Fruit fly (Drosophila melanogaster): ENCODE measurements around the gene Meics.

The Meics gene

DNA sequence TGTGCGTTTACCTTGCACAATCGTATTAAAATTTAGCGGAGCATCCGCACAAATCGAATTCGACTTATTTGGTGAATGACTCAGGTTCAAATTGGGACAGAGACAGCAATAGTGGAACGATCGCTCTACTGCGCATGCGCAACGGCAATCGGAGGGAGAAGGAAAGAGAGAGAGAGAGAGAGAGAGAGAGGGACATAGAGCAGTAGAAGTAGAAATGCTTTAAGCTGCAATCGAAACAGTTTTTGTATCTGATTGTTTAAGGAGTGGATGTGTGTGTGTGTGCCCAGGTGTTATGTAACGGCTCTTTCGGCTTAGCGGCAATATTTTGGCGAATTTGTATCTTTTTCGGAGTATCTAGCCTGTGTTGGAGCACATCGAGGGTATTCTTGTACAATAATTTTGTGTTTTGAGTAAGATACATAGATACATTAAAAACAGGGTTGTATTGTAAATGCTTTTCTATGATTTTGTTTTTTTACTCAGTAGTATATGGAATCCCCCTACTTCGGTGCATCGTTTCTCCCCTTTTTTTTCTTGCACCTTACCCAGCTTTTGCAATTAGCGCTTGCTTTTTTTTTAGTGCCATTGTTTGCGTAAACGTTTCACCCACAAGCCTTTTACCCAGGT, 14.9 kb downstream of the Meics start:
- peak; percentile 10 for TF ChIP-seq Camta (GFP tag; optimal IDR thresholded peaks at IDR 0.05)
- TF ChIP-seq CG5180 (GFP tag; optimal IDR thresholded peaks at IDR 0.05) = no peak
- peak; percentile 72 for TF ChIP-seq CG2116 (GFP tag; optimal IDR thresholded peaks at IDR 0.05)
- no peak for TF ChIP-seq CG31365 (tag; optimal IDR thresholded peaks at IDR 0.05)
- peak; percentile 22 for TF ChIP-seq Xbp1 (GFP tag; optimal IDR thresholded peaks at IDR 0.05)
- peak in 1 of 2 experiments; percentile 90 for TF ChIP-seq Pdp1 (GFP tag; optimal IDR thresholded peaks at IDR 0.05)
- no peak for TF ChIP-seq Rx (GFP tag; IDR thresholded peaks at IDR 0.05)
- no peak for TF ChIP-seq CG18764 (GFP tag; optimal IDR thresholded peaks at IDR 0.05)
- no peak for TF ChIP-seq caup (GFP tag; optimal IDR thresholded peaks at IDR 0.05; ENCODE audit: severe bottlenecking)
- TF ChIP-seq CG17385 (GFP tag; optimal IDR thresholded peaks at IDR 0.05) = no peak
- TF ChIP-seq tio (GFP tag; optimal IDR thresholded peaks at IDR 0.05) = peak; percentile 23
- TF ChIP-seq tll (GFP tag; optimal IDR thresholded peaks at IDR 0.05) = peak in 1 of 2 experiments; percentile 73
- TF ChIP-seq Scr (GFP tag; IDR thresholded peaks at IDR 0.05; ENCODE audit: partially characterized antibody) = no peak
- TF ChIP-seq CG4707 (GFP tag; optimal IDR thresholded peaks at IDR 0.05) = no peak
- no peak for TF ChIP-seq toy (GFP tag; IDR thresholded peaks at IDR 0.05)
- peak; percentile 11 for TF ChIP-seq gem (tag; optimal IDR thresholded peaks at IDR 0.05)
- TF ChIP-seq stc (GFP tag; IDR thresholded peaks at IDR 0.05) = peak; percentile 56; the same call in 1 of the 2 replicates
- TF ChIP-seq odd (GFP tag; optimal IDR thresholded peaks at IDR 0.05) = no peak
- no peak for TF ChIP-seq psq (GFP tag; optimal IDR thresholded peaks at IDR 0.05)
- TF ChIP-seq CG5953 (GFP tag; IDR thresholded peaks at IDR 0.05) = 0 out of 2 replicates have a peak, but pooled peaks have one; percentile 24
- peak; percentile 44; the same call in 1 of the 2 replicates for TF ChIP-seq CG17328 (GFP tag; IDR thresholded peaks at IDR 0.05)
- peak; percentile 60 for TF ChIP-seq Med (GFP tag)
- 0 out of 3 replicates have a peak, but pooled peaks have one; percentile 33 for TF ChIP-seq CG34422 (GFP tag; IDR thresholded peaks at IDR 0.05)
- peak; percentile 0 for TF ChIP-seq Jarid2 (GFP tag; optimal IDR thresholded peaks at IDR 0.05)
- TF ChIP-seq CG17829 (tag; optimal IDR thresholded peaks at IDR 0.05) = no peak
- no peak for TF ChIP-seq CG31441 (GFP tag; IDR thresholded peaks at IDR 0.05)
- TF ChIP-seq chif (GFP tag; optimal IDR thresholded peaks at IDR 0.05) = no peak
- TF ChIP-seq CG3726 (GFP tag; IDR thresholded peaks at IDR 0.05) = no peak
- TF ChIP-seq gfzf (GFP tag; optimal IDR thresholded peaks at IDR 0.05) = no peak
- TF ChIP-seq chinmo (GFP tag; IDR thresholded peaks at IDR 0.05; ENCODE audit: partially characterized antibody) = peak; percentile 89; the same call in 3 of the 4 replicates
- TF ChIP-seq CG4730 (GFP tag; IDR thresholded peaks at IDR 0.05) = 0 out of 2 replicates have a peak, but pooled peaks have one; percentile 26
- peak; percentile 79 for TF ChIP-seq Ets65A (GFP tag)
- no peak for TF ChIP-seq Atf3 (GFP tag; optimal IDR thresholded peaks at IDR 0.05)
- no peak for TF ChIP-seq prd (optimal IDR thresholded peaks at IDR 0.05)
- TF ChIP-seq prd (GFP tag; IDR thresholded peaks at IDR 0.05) = 0 out of 3 replicates have a peak, but pooled peaks have one; percentile 50
- no peak for TF ChIP-seq CG9437 (GFP tag; optimal IDR thresholded peaks at IDR 0.05)
- 0 out of 3 replicates have a peak, but pooled peaks have one; percentile 51 for TF ChIP-seq ci (GFP tag; IDR thresholded peaks at IDR 0.05)
- peak; percentile 31 for TF ChIP-seq CG11504 (tag; optimal IDR thresholded peaks at IDR 0.05)
- TF ChIP-seq CG13624 (GFP tag; optimal IDR thresholded peaks at IDR 0.05) = no peak
- TF ChIP-seq ranshi (GFP tag; IDR thresholded peaks at IDR 0.05) = peak; percentile 35; the same call in 1 of the 2 replicates
- peak; percentile 4 for TF ChIP-seq Mes4 (GFP tag; optimal IDR thresholded peaks at IDR 0.05)
- no peak for TF ChIP-seq CG4404 (GFP tag; IDR thresholded peaks at IDR 0.05)
- TF ChIP-seq CG7357 (GFP tag; IDR thresholded peaks at IDR 0.05) = 0 out of 3 replicates have a peak, but pooled peaks have one; percentile 10
- no peak for TF ChIP-seq gsb-n (tag; optimal IDR thresholded peaks at IDR 0.05)
- no peak for TF ChIP-seq CG12659 (GFP tag; optimal IDR thresholded peaks at IDR 0.05)
- peak; percentile 30; the same call in 1 of the 2 replicates for TF ChIP-seq ara (GFP tag; IDR thresholded peaks at IDR 0.05)
- no peak for TF ChIP-seq CG3281 (GFP tag; optimal IDR thresholded peaks at IDR 0.05)
- no peak for TF ChIP-seq unpg (GFP tag; optimal IDR thresholded peaks at IDR 0.05)
- no peak for TF ChIP-seq H15 (GFP tag; IDR thresholded peaks at IDR 0.05)

All from whole organism, embryonic.